Worm (Caenorhabditis elegans): ENCODE data around the gene madf-5.

ce11 chrII:14591699-14592098 is 18.3 kb downstream of the madf-5 start, which contains the start of gene C01G12.7:
- TF ChIP-seq klf-2 (GFP tag; conservative IDR thresholded peaks at IDR 0.05): no peak
- TF ChIP-seq flt-1 (GFP tag; IDR thresholded peaks at IDR 0.05): no peak
- TF ChIP-seq ztf-29 (GFP tag; IDR thresholded peaks at IDR 0.05): no peak
- no peak for TF ChIP-seq med-1 (GFP tag; optimal IDR thresholded peaks at IDR 0.05; ENCODE audit: insufficient read depth)

Data from whole organism, midembryonic.